Fruit fly (Drosophila melanogaster) whole organism, prepupa: Measurements from ENCODE around the gene CG10177.

Experiments
- CG10669 ChIP-seq: fragments of 200-800 bp; sonication (Bioruptor generic); optimal IDR thresholded peaks from 3 replicates; lab custom pipeline; 2018; ENCODE audit warnings: missing biosample characterization, mild to moderate bottlenecking, missing genetic modification characterization, moderate library complexity
- CG15336 ChIP-seq: fragments of 200-800 bp; sonication (Bioruptor generic); IDR thresholded peaks from 2 replicates; pipeline ENCODE4 v1.3.6; 2022; ENCODE audit warnings: missing biosample characterization, missing genetic modification characterization
- CG8632 ChIP-seq: fragments of 200-800 bp; sonication (Bioruptor generic); optimal IDR thresholded peaks from 3 replicates; lab custom pipeline; 2016; ENCODE audit warnings: missing biosample characterization, missing genetic modification characterization
- Ets21C ChIP-seq: fragments of 200-800 bp; sonication (Bioruptor generic); optimal IDR thresholded peaks from 3 replicates; lab custom pipeline; 2016; ENCODE audit warnings: missing biosample characterization, missing genetic modification characterization
- Lpt ChIP-seq: fragments of 200-800 bp; sonication (Bioruptor generic); optimal IDR thresholded peaks from 3 replicates; lab custom pipeline; 2016; ENCODE audit warnings: missing biosample characterization, missing genetic modification characterization
- Sox14 ChIP-seq: fragments of 200-800 bp; sonication (Bioruptor generic); optimal IDR thresholded peaks from 3 replicates; lab custom pipeline; 2016; ENCODE audit warnings: missing biosample characterization, missing genetic modification characterization
- cyc ChIP-seq: fragments of 200-800 bp; sonication (Bioruptor generic); optimal IDR thresholded peaks from 3 replicates; lab custom pipeline; 2016; ENCODE audit warnings: missing biosample characterization, missing genetic modification characterization
- dsx ChIP-seq: fragments of 200-800 bp; optimal IDR thresholded peaks from 3 replicates; lab custom pipeline; 2019; ENCODE audit warnings: missing biosample characterization, mild to moderate bottlenecking, missing genetic modification characterization, moderate library complexity; ENCODE audit not compliant: poor library complexity, severe bottlenecking
- salr ChIP-seq, 2 experiments: fragments of 200-800 bp; sonication (Bioruptor generic); optimal IDR thresholded peaks; 3 replicates each; lab custom pipeline; 2016 to 2018; ENCODE audit warnings: missing biosample characterization in 2 of 2, missing genetic modification characterization in 2 of 2, mild to moderate bottlenecking in 1 of 2

Gene CG10177

DNA sequence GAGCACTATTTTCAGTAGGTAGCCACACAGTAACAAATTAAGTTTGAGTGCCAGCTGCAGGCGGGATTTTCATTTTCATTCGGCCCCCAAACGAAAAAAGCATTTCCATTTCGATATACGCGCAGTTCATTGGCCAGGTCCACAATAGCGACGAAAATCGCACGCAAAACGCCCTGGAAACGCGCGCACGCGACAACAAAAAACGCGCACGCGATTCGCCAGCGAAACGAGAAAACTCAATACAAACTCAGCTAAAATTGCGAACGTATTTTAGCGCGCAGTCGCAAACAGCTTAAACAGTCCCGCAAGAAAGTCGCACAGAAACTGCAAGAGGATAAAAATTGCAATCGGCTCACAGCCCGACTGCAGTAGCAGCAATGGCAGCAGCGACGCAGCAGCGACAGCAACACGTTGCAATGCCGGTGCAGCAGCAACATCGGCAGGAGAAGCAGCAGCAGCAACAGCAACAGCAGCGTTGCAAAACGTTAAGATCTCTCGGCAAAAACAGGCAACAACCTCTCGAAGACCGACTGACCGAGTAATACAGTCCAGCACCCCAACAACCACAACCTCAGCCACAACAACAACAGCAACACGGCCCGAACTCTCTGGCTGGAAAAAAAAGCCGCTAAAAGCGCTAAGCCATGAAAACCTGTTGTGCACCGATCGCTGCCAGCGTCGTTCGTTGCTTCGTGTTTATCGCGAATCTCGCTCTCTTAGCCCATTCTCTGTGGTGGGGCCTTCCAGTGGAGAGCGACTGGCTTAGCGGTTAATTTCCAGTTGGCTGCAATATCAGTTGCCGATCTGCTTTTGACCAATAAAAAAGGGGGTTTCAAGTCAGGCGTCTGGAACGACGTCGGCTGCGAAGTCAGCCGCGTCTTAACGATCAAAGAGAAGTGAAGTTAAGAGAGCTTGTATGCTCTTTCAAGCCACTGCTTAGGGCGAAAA is 49.1 kb downstream of the CG10177 start, which contains the start of gene CG4374 (continued):
- TF ChIP-seq dsx (peak; percentile 40), Sox14 (GFP tag; lab: Kevin White, UChicago) (no peak), salr (GFP tag; optimal IDR thresholded peaks at IDR 0.05; lab: Kevin White, UChicago) (no peak), CG15336 (GFP tag; lab: Robert Waterston, UW) (no peak), Lpt (GFP tag; lab: Kevin White, UChicago) (peak; percentile 34), Ets21C (no peak), cyc (GFP tag; lab: Kevin White, UChicago) (no peak), CG8632 (GFP tag; lab: Kevin White, UChicago) (no peak), CG10669 (no peak)
